Fruit fly (Drosophila melanogaster): Measurements from ENCODE around the gene bel.

bel gene

DNA sequence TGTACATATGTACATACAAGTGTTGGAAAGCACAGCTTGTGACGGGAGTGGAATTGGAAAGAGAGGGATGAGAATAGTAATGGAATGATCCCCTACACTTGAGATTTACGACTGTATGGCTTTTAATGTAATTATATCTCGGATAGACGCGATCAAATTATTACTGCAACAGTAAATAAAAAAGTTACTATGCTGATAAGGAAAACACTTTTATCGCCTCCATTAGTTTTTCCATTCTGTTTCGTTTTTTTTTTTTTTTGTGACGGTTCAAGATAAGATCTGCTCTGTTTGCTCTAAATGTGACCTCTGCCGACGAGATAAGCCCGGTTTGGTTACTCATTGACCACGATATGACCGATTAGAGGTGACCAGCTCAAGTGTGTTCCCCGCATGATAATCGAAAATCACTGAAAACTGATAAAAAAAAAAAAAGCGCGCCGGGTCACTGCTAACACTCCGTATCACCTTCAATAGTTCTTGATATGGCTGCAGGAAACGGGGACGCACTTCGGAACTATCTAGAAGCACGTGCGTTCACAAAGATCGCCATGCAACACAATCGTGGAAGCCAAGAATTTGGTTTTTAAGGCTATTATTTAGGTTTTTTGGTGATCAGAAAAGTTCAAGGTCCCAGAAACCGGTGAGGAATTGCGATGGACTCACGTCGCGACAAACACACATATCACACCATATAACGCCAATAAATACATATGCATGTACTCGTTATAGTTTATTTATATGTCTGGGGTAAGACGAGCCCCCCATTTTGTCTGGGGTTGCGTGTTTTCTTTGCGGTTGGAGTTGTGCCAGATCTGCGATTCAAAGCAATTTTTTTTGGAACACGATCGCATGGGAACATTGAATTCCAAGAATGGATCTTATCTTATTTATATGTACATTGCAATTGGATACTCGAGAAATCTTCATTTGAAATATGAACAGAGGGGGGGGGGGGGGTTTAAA is 10.2 kb upstream of the bel start, which contains the start of gene p (continued):
- TF ChIP-seq Rx (GFP tag; IDR thresholded peaks at IDR 0.05) (no peak), Hmx (GFP tag; optimal IDR thresholded peaks at IDR 0.05) (no peak), jumu (GFP tag; optimal IDR thresholded peaks at IDR 0.05) (no peak), CG17568 (GFP tag; optimal IDR thresholded peaks at IDR 0.05) (peak; percentile 54), CG6689 (GFP tag; IDR thresholded peaks at IDR 0.05) (peak; percentile 42; the same call in 1 of the 2 replicates), CG13775 (GFP tag; optimal IDR thresholded peaks at IDR 0.05) (no peak), ap (GFP tag; IDR thresholded peaks at IDR 0.05) (no peak), esg (GFP tag; conservative IDR thresholded peaks at IDR 0.05) (no peak), CG11560 (tag; IDR thresholded peaks at IDR 0.05) (no peak), CG9215 (GFP tag; IDR thresholded peaks at IDR 0.05) (no peak), phol (tag; optimal IDR thresholded peaks at IDR 0.05) (peak; percentile 38), eyg (GFP tag; optimal IDR thresholded peaks at IDR 0.05) (no peak), CG31388 (GFP tag; optimal IDR thresholded peaks at IDR 0.05) (no peak), CG1647 (GFP tag; optimal IDR thresholded peaks at IDR 0.05) (peak; percentile 30), croc (GFP tag; conservative IDR thresholded peaks at IDR 0.05) (no peak), Spps (tag; optimal IDR thresholded peaks at IDR 0.05) (no peak), pita (GFP tag; optimal IDR thresholded peaks at IDR 0.05) (no peak), CG31365 (tag; optimal IDR thresholded peaks at IDR 0.05) (no peak), CG2889 (GFP tag; IDR thresholded peaks at IDR 0.05) (no peak), lmd (GFP tag; IDR thresholded peaks at IDR 0.05) (peak; percentile 17; the same call in 1 of the 2 replicates), Drgx (GFP tag; IDR thresholded peaks at IDR 0.05) (peak; percentile 37), gsb (GFP tag; IDR thresholded peaks at IDR 0.05) (no peak), HmgD (GFP tag; optimal IDR thresholded peaks at IDR 0.05) (no peak), Dip3 (GFP tag; optimal IDR thresholded peaks at IDR 0.05) (peak; percentile 30), crol (GFP tag; IDR thresholded peaks at IDR 0.05) (no peak), pb (GFP tag; optimal IDR thresholded peaks at IDR 0.05) (peak; percentile 13), pzg (GFP tag; optimal IDR thresholded peaks at IDR 0.05) (peak; percentile 5), CG30020 (tag; optimal IDR thresholded peaks at IDR 0.05) (no peak), pnt (GFP tag; optimal IDR thresholded peaks at IDR 0.05) (peak; percentile 34), slbo (GFP tag; IDR thresholded peaks at IDR 0.05) (peak; percentile 56), Ets65A (GFP tag) (peak; percentile 10), sug (tag; optimal IDR thresholded peaks at IDR 0.05) (peak; percentile 4), CG30431 (GFP tag; optimal IDR thresholded peaks at IDR 0.05) (no peak), cg (GFP tag; optimal IDR thresholded peaks at IDR 0.05) (no peak), CoRest (tag; optimal IDR thresholded peaks at IDR 0.05) (peak; percentile 11), HmgZ (tag; optimal IDR thresholded peaks at IDR 0.05) (peak; percentile 37), gcm2 (GFP tag; optimal IDR thresholded peaks at IDR 0.05) (no peak), tio (GFP tag; optimal IDR thresholded peaks at IDR 0.05) (peak; percentile 33), E2f2 (GFP tag; IDR thresholded peaks at IDR 0.05) (no peak), CG13624 (GFP tag; optimal IDR thresholded peaks at IDR 0.05) (peak; percentile 14), CG15601 (tag; optimal IDR thresholded peaks at IDR 0.05) (peak; percentile 60), MTF-1 (GFP tag; optimal IDR thresholded peaks at IDR 0.05; ENCODE audit: borderline replicate concordance) (no peak), ash1 (GFP tag; optimal IDR thresholded peaks at IDR 0.05) (no peak), CG9876 (GFP tag; optimal IDR thresholded peaks at IDR 0.05) (peak; percentile 27), nerfin-2 (GFP tag; IDR thresholded peaks at IDR 0.05; ENCODE audit: partially characterized antibody) (no peak), YL-1 (GFP tag; optimal IDR thresholded peaks at IDR 0.05) (peak; percentile 16), CG32772 (GFP tag; IDR thresholded peaks at IDR 0.05) (peak; percentile 61), cato (GFP tag; optimal IDR thresholded peaks at IDR 0.05; ENCODE audit: borderline replicate concordance) (no peak), gem (tag; optimal IDR thresholded peaks at IDR 0.05) (peak; percentile 61), danr (GFP tag; IDR thresholded peaks at IDR 0.05) (no peak)
